Fruit fly (Drosophila melanogaster) whole organism, embryonic: ENCODE results near the gene CG3634.

Experiments used
- Bdp1 ChIP-seq: fragments of 200-800 bp; sonication (Bioruptor generic); optimal IDR thresholded peaks from 3 replicates; lab custom pipeline; 2016; ENCODE audit warnings: missing biosample characterization, missing genetic modification characterization
- CG10267 ChIP-seq: fragments of 200-800 bp; sonication (Bioruptor generic); optimal IDR thresholded peaks from 2 replicates; lab custom pipeline; 2018; ENCODE audit warnings: missing biosample characterization, mild to moderate bottlenecking, missing genetic modification characterization, moderate library complexity
- CG10431 ChIP-seq: fragments of 200-800 bp; sonication (Bioruptor generic); optimal IDR thresholded peaks from 3 replicates; lab custom pipeline; 2018; ENCODE audit warnings: missing biosample characterization, mild to moderate bottlenecking, missing genetic modification characterization
- CG11247 ChIP-seq: fragments of 200-800 bp; sonication (Bioruptor generic); IDR thresholded peaks from 2 replicates; pipeline ENCODE4 v1.3.6; 2022; ENCODE audit warnings: missing biosample characterization, missing genetic modification characterization
- CG11398 ChIP-seq: fragments of 200-800 bp; sonication (Bioruptor generic); optimal IDR thresholded peaks from 2 replicates; lab custom pipeline; 2016; ENCODE audit warnings: missing biosample characterization, missing genetic modification characterization
- CG13296 ChIP-seq: fragments of 200-800 bp; sonication (Bioruptor generic); optimal IDR thresholded peaks from 3 replicates; lab custom pipeline; 2018; ENCODE audit warnings: missing biosample characterization, mild to moderate bottlenecking, missing genetic modification characterization
- CG14965 ChIP-seq: fragments of 200-800 bp; sonication (Bioruptor generic); optimal IDR thresholded peaks from 2 replicates; lab custom pipeline; 2016; ENCODE audit warnings: missing biosample characterization, missing genetic modification characterization, borderline replicate concordance
- CG15601 ChIP-seq: fragments of 200-800 bp; sonication (Bioruptor generic); optimal IDR thresholded peaks from 3 replicates; lab custom pipeline; 2019; ENCODE audit warnings: missing biosample characterization, mild to moderate bottlenecking, missing genetic modification characterization, moderate library complexity
- CG1647 ChIP-seq: fragments of 200-800 bp; sonication (Bioruptor generic); optimal IDR thresholded peaks from 3 replicates; lab custom pipeline; 2016; ENCODE audit warnings: missing biosample characterization, missing genetic modification characterization
- CG17359 ChIP-seq: fragments of 200-800 bp; sonication (Bioruptor generic); optimal IDR thresholded peaks from 3 replicates; lab custom pipeline; 2018; ENCODE audit warnings: missing biosample characterization, mild to moderate bottlenecking, missing genetic modification characterization, moderate library complexity
- CG2712 ChIP-seq: fragments of 200-800 bp; optimal IDR thresholded peaks from 3 replicates; lab custom pipeline; 2019; ENCODE audit warnings: missing biosample characterization, mild to moderate bottlenecking, missing genetic modification characterization, moderate library complexity
- CG2889 ChIP-seq: fragments of 200-800 bp; sonication (Bioruptor generic); IDR thresholded peaks from 3 replicates; pipeline ENCODE4 v1.3.6; 2022; ENCODE audit warnings: missing biosample characterization, missing genetic modification characterization
- CG31365 ChIP-seq: fragments of 200-800 bp; sonication (Bioruptor generic); optimal IDR thresholded peaks from 2 replicates; lab custom pipeline; 2018; ENCODE audit warnings: missing biosample characterization, mild to moderate bottlenecking, missing genetic modification characterization
- CG32767 ChIP-seq: fragments of 200-800 bp; sonication (Bioruptor generic); IDR thresholded peaks from 2 replicates; pipeline ENCODE4 v1.3.6; 2022; ENCODE audit warnings: missing biosample characterization, missing genetic modification characterization
- CG3281 ChIP-seq: fragments of 200-800 bp; sonication (Bioruptor generic); optimal IDR thresholded peaks from 3 replicates; lab custom pipeline; 2017; ENCODE audit warnings: missing biosample characterization, mild to moderate bottlenecking, missing genetic modification characterization
- CG3407 ChIP-seq: fragments of 200-800 bp; sonication (Bioruptor generic); optimal IDR thresholded peaks from 2 replicates; lab custom pipeline; 2018; ENCODE audit warnings: missing biosample characterization, mild to moderate bottlenecking, missing genetic modification characterization
- CG6175 ChIP-seq: fragments of 200-800 bp; sonication (Bioruptor generic); IDR thresholded peaks from 3 replicates; pipeline ENCODE4 v1.3.6; 2022; ENCODE audit warnings: missing biosample characterization, missing genetic modification characterization
- CG6654 ChIP-seq: fragments of 200-800 bp; sonication (Bioruptor generic); optimal IDR thresholded peaks from 2 replicates; lab custom pipeline; 2017; ENCODE audit warnings: missing biosample characterization, mild to moderate bottlenecking, missing genetic modification characterization
- CG9797 ChIP-seq: fragments of 200-800 bp; sonication (Bioruptor generic); optimal IDR thresholded peaks from 3 replicates; lab custom pipeline; 2018; ENCODE audit warnings: missing biosample characterization, mild to moderate bottlenecking, missing genetic modification characterization
- Chrac-16 ChIP-seq: fragments of 200-800 bp; sonication (Bioruptor generic); optimal IDR thresholded peaks from 3 replicates; lab custom pipeline; 2016; ENCODE audit warnings: missing biosample characterization, missing genetic modification characterization
- Doc2 ChIP-seq: fragments of 200-800 bp; sonication (Bioruptor generic); IDR thresholded peaks from 2 replicates; pipeline ENCODE4 v1.3.6; 2022; ENCODE audit warnings: missing biosample characterization, missing genetic modification characterization
- Doc3 ChIP-seq: fragments of 200-800 bp; sonication (Bioruptor generic); IDR thresholded peaks from 3 replicates; pipeline ENCODE4 v1.3.6; 2022; ENCODE audit warnings: missing biosample characterization, missing genetic modification characterization; ENCODE audit not compliant: partially characterized antibody
- MESR4 ChIP-seq: fragments of 200-800 bp; sonication (Bioruptor generic); optimal IDR thresholded peaks from 2 replicates; lab custom pipeline; 2018; ENCODE audit warnings: missing biosample characterization, mild to moderate bottlenecking, missing genetic modification characterization, moderate library complexity
- Sin3A ChIP-seq: fragments of >200 bp; optimal IDR thresholded peaks from 2 replicates; lab custom pipeline; 2018
- Sry-β ChIP-seq: fragments of 200-800 bp; sonication (Bioruptor generic); optimal IDR thresholded peaks from 2 replicates; lab custom pipeline; 2018; ENCODE audit warnings: missing biosample characterization, mild to moderate bottlenecking, missing genetic modification characterization, moderate library complexity
- ab ChIP-seq: fragments of 200-800 bp; sonication (Bioruptor generic); optimal IDR thresholded peaks from 2 replicates; lab custom pipeline; 2016; ENCODE audit warnings: missing biosample characterization, missing genetic modification characterization
- al ChIP-seq: fragments of 200-800 bp; sonication (Bioruptor generic); IDR thresholded peaks from 2 replicates; pipeline ENCODE4 v1.3.6; 2022; ENCODE audit warnings: missing biosample characterization, missing genetic modification characterization
- bowl ChIP-seq: fragments of 200-800 bp; sonication (Bioruptor generic); IDR thresholded peaks from 2 replicates; pipeline ENCODE4 v1.3.6; 2022; ENCODE audit warnings: missing biosample characterization, missing genetic modification characterization
- caup ChIP-seq: fragments of 200-800 bp; sonication (Bioruptor generic); optimal IDR thresholded peaks from 3 replicates; lab custom pipeline; 2017; ENCODE audit warnings: missing biosample characterization, mild to moderate bottlenecking, missing genetic modification characterization, moderate library complexity; ENCODE audit not compliant: severe bottlenecking
- cg ChIP-seq: fragments of 200-800 bp; sonication (Bioruptor generic); optimal IDR thresholded peaks from 3 replicates; lab custom pipeline; 2019; ENCODE audit warnings: missing biosample characterization, mild to moderate bottlenecking, missing genetic modification characterization, moderate library complexity
- dati ChIP-seq: fragments of 200-800 bp; sonication (Bioruptor generic); IDR thresholded peaks from 2 replicates; pipeline ENCODE4 v1.3.6; 2022; ENCODE audit warnings: missing biosample characterization, missing genetic modification characterization
- eyg ChIP-seq: fragments of 200-800 bp; sonication (Bioruptor generic); optimal IDR thresholded peaks from 3 replicates; lab custom pipeline; 2016; ENCODE audit warnings: missing biosample characterization, missing genetic modification characterization
- fd96Cb ChIP-seq: fragments of 200-800 bp; sonication (Bioruptor generic); optimal IDR thresholded peaks from 2 replicates; lab custom pipeline; 2018; ENCODE audit warnings: missing biosample characterization, mild to moderate bottlenecking, missing genetic modification characterization, moderate library complexity
- ham ChIP-seq: fragments of 200-800 bp; sonication (Bioruptor generic); IDR thresholded peaks from 2 replicates; pipeline ENCODE4 v1.3.6; 2022; ENCODE audit warnings: missing biosample characterization, missing genetic modification characterization
- kni ChIP-seq: fragments of 200-800 bp; sonication (Bioruptor generic); optimal IDR thresholded peaks from 3 replicates; lab custom pipeline; 2017; ENCODE audit warnings: mild to moderate bottlenecking, missing biosample characterization, missing genetic modification reagents, missing genetic modification characterization
- mirr ChIP-seq: fragments of 200-800 bp; sonication (Bioruptor generic); optimal IDR thresholded peaks from 3 replicates; lab custom pipeline; 2018; ENCODE audit warnings: missing biosample characterization, mild to moderate bottlenecking, missing genetic modification characterization
- nom ChIP-seq: fragments of 200-800 bp; sonication (Bioruptor generic); optimal IDR thresholded peaks from 2 replicates; lab custom pipeline; 2017; ENCODE audit warnings: missing biosample characterization, missing genetic modification characterization, mild to moderate bottlenecking, moderate library complexity, missing genetic modification reagents
- oc ChIP-seq: fragments of 200-800 bp; sonication (Bioruptor generic); optimal IDR thresholded peaks from 2 replicates; lab custom pipeline; 2018; ENCODE audit warnings: missing biosample characterization, mild to moderate bottlenecking, missing genetic modification characterization, moderate library complexity
- odd ChIP-seq: fragments of 200-800 bp; sonication (Bioruptor generic); optimal IDR thresholded peaks from 2 replicates; lab custom pipeline; 2017; ENCODE audit warnings: missing biosample characterization, mild to moderate bottlenecking, missing genetic modification characterization
- onecut ChIP-seq: fragments of 200-800 bp; sonication (Bioruptor generic); IDR thresholded peaks from 2 replicates; pipeline ENCODE4 v1.3.6; 2022; ENCODE audit warnings: missing biosample characterization, missing genetic modification characterization
- org-1 ChIP-seq: fragments of 200-800 bp; sonication (Bioruptor generic); optimal IDR thresholded peaks from 2 replicates; lab custom pipeline; 2017; ENCODE audit warnings: missing biosample characterization, missing genetic modification characterization
- p53 ChIP-seq: fragments of 200-800 bp; sonication (Bioruptor generic); optimal IDR thresholded peaks from 2 replicates; lab custom pipeline; 2016; ENCODE audit warnings: missing biosample characterization, missing genetic modification characterization
- pho ChIP-seq: fragments of 200-800 bp; sonication (Bioruptor generic); optimal IDR thresholded peaks from 2 replicates; lab custom pipeline; 2016; ENCODE audit warnings: missing biosample characterization, missing genetic modification characterization
- phol ChIP-seq: fragments of 200-800 bp; sonication (Bioruptor generic); optimal IDR thresholded peaks from 3 replicates; lab custom pipeline; 2018; ENCODE audit warnings: missing biosample characterization, mild to moderate bottlenecking, missing genetic modification characterization, moderate library complexity
- pros ChIP-seq: fragments of 200-800 bp; sonication (Bioruptor generic); optimal IDR thresholded peaks from 3 replicates; lab custom pipeline; 2019; ENCODE audit warnings: missing biosample characterization, mild to moderate bottlenecking, missing genetic modification characterization, moderate library complexity
- row ChIP-seq: fragments of 200-800 bp; sonication (Bioruptor generic); IDR thresholded peaks from 3 replicates; pipeline ENCODE4 v1.3.6; 2022; ENCODE audit warnings: missing biosample characterization, missing genetic modification characterization
- sim ChIP-seq: fragments of 200-800 bp; sonication (Bioruptor generic); IDR thresholded peaks from 2 replicates; pipeline ENCODE4 v1.3.6; 2022; ENCODE audit warnings: missing biosample characterization, missing genetic modification characterization
- tio ChIP-seq: fragments of 200-800 bp; sonication (Bioruptor generic); optimal IDR thresholded peaks from 2 replicates; lab custom pipeline; 2017; ENCODE audit warnings: missing biosample characterization, missing genetic modification characterization, inconsistent platforms
- tx ChIP-seq: fragments of 200-800 bp; sonication (Bioruptor generic); optimal IDR thresholded peaks from 2 replicates; lab custom pipeline; 2016; ENCODE audit warnings: missing biosample characterization, missing genetic modification characterization
- zfh2 ChIP-seq: fragments of 200-800 bp; sonication (Bioruptor generic); optimal IDR thresholded peaks from 2 replicates; lab custom pipeline; 2016; ENCODE audit warnings: missing biosample characterization, missing genetic modification characterization

The CG3634 gene

DNA sequence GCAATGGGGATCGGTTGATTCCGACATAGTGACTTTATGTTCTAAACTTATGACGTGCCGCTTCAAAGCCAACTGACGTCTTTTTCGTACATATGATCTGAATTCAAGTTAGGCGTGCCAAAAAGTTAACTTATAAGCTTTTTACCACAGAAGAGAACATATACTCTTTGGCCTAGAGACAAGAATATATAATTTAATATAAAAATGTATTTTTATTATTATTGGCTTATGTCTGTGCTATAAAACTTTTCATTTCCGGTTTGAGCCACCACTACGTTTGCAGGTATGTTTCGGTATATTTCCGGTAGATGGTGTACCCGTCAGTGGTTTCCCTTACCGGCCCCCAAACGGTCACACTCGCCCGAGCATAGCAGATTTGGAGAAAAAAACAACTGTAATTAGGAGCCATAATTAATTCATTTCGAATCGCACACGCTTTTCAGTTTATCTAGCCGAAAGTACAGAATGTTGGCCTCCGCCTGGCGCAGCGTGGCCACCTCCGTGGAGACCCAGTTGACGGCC is 10.7 kb downstream of the CG3634 start, which contains the start of the genes CG3698 and tzn (continued):
- peak; percentile 79 for TF ChIP-seq fd96Cb (tag; lab: Kevin White, UChicago)
- peak; percentile 82 for TF ChIP-seq eyg (GFP tag; lab: Kevin White, UChicago)
- no peak for TF ChIP-seq Sin3A (lab: Kevin White, UChicago)
- TF ChIP-seq CG17359 (tag; lab: Kevin White, UChicago): peak; percentile 93
- peak; percentile 84 for TF ChIP-seq CG11398 (GFP tag; lab: Kevin White, UChicago)
- peak; percentile 87 for TF ChIP-seq tio
- peak; percentile 72 for TF ChIP-seq Sry-β (GFP tag; lab: Kevin White, UChicago)
- peak; percentile 71 for TF ChIP-seq CG1647 (GFP tag; lab: Kevin White, UChicago)
- TF ChIP-seq CG13296 (GFP tag; lab: Kevin White, UChicago): peak; percentile 94
- TF ChIP-seq CG2889: peak; percentile 84
- TF ChIP-seq org-1 (GFP tag; lab: Kevin White, UChicago): peak; percentile 90
- TF ChIP-seq CG15601 (tag; lab: Kevin White, UChicago): peak; percentile 92
- TF ChIP-seq cg (GFP tag; lab: Kevin White, UChicago): no peak
- peak; percentile 93 for TF ChIP-seq dati (GFP tag; lab: Robert Waterston, UW)
- no peak for TF ChIP-seq nom
- no peak for TF ChIP-seq oc (tag; lab: Kevin White, UChicago)
- TF ChIP-seq onecut (GFP tag; lab: Robert Waterston, UW): peak; percentile 91
- TF ChIP-seq CG31365: peak; percentile 83
- TF ChIP-seq CG32767 (GFP tag; lab: Robert Waterston, UW): peak; percentile 75
- TF ChIP-seq CG9797: peak; percentile 91
- TF ChIP-seq zfh2 (GFP tag; lab: Kevin White, UChicago): peak; percentile 83
- peak; percentile 77 for TF ChIP-seq Chrac-16
- peak; percentile 98 for TF ChIP-seq caup (GFP tag; lab: Kevin White, UChicago)
- TF ChIP-seq sim (GFP tag; lab: Robert Waterston, UW): peak; percentile 82
- TF ChIP-seq MESR4 (GFP tag; lab: Kevin White, UChicago): peak; percentile 64
- TF ChIP-seq tx (GFP tag; lab: Kevin White, UChicago): peak; percentile 54
- peak; percentile 94 for TF ChIP-seq phol (tag; lab: Kevin White, UChicago)
- TF ChIP-seq odd (GFP tag; lab: Kevin White, UChicago): no peak
- peak; percentile 40 for TF ChIP-seq CG14965
- TF ChIP-seq ham (GFP tag; lab: Robert Waterston, UW): peak; percentile 86
- peak; percentile 94 for TF ChIP-seq CG3407 (GFP tag; lab: Kevin White, UChicago)
- peak; percentile 93 for TF ChIP-seq mirr (GFP tag; lab: Kevin White, UChicago)
- peak; percentile 87 for TF ChIP-seq al (GFP tag; lab: Robert Waterston, UW)
- peak; percentile 62; the same call in 1 of the 2 replicates for TF ChIP-seq Doc2 (GFP tag; lab: Robert Waterston, UW)
- TF ChIP-seq CG6654 (GFP tag; lab: Kevin White, UChicago): peak; percentile 88
- TF ChIP-seq p53 (GFP tag; lab: Kevin White, UChicago): peak; percentile 82
- peak; percentile 91 for TF ChIP-seq CG11247 (GFP tag; lab: Robert Waterston, UW)
- TF ChIP-seq CG2712 (tag; lab: Kevin White, UChicago): peak; percentile 91
- TF ChIP-seq Bdp1: peak; percentile 80
- peak; percentile 73 for TF ChIP-seq row (GFP tag; lab: Robert Waterston, UW)
- peak; percentile 94 for TF ChIP-seq CG6175 (GFP tag; lab: Robert Waterston, UW)
- peak; percentile 95 for TF ChIP-seq CG3281 (GFP tag; lab: Kevin White, UChicago)
- TF ChIP-seq bowl (GFP tag; lab: Robert Waterston, UW): peak; percentile 78
- no peak for TF ChIP-seq Doc3 (GFP tag; lab: Robert Waterston, UW)
- no peak for TF ChIP-seq pros
- TF ChIP-seq ab: no peak
- peak; percentile 77 for TF ChIP-seq pho (GFP tag; lab: Kevin White, UChicago)
- peak; percentile 89 for TF ChIP-seq CG10431
- TF ChIP-seq CG10267 (tag; lab: Kevin White, UChicago): peak; percentile 88
- TF ChIP-seq kni (GFP tag; lab: Kevin White, UChicago): peak; percentile 88
